Worm (Caenorhabditis elegans): ENCODE measurements around the gene fbxa-116.
A peak's percentile ranks its signal among the peaks of the same experiment; 100 is the strongest.

Gene fbxa-116

ce11 chrV:20162290-20163104 is 26.2 kb downstream of the fbxa-116 start:
- TF ChIP-seq snpc-4 (GFP tag; optimal IDR thresholded peaks at IDR 0.05) (no peak), snpc-4 (tag; optimal IDR thresholded peaks at IDR 0.05) (peak in 1 of 4 experiments; percentile 34), F22D6.2 (tag; optimal IDR thresholded peaks at IDR 0.05) (no peak), C17E4.6 (GFP tag; IDR thresholded peaks at IDR 0.05) (no peak), F39B2.1 (GFP tag; IDR thresholded peaks at IDR 0.05) (no peak), hmg-1.2 (GFP tag; IDR thresholded peaks at IDR 0.05) (no peak), cebp-1 (GFP tag; IDR thresholded peaks at IDR 0.05) (peak; percentile 70), cebp-1 (tag; optimal IDR thresholded peaks at IDR 0.05) (peak; percentile 85), fkh-3 (tag; optimal IDR thresholded peaks at IDR 0.05) (no peak), lir-1 (GFP tag; conservative IDR thresholded peaks at IDR 0.05) (no peak), bed-2 (GFP tag; IDR thresholded peaks at IDR 0.05) (no peak), snpc-3.4 (tag; optimal IDR thresholded peaks at IDR 0.05) (peak; percentile 12), ceh-79 (tag; optimal IDR thresholded peaks at IDR 0.05) (no peak), tlf-1 (GFP tag; optimal IDR thresholded peaks at IDR 0.05) (peak; percentile 26), ztf-6 (GFP tag; IDR thresholded peaks at IDR 0.05) (no peak), Y53G8AR.9 (GFP tag; conservative IDR thresholded peaks at IDR 0.05) (peak; percentile 81), madf-10 (tag; optimal IDR thresholded peaks at IDR 0.05) (peak; percentile 44), K12H6.12 (tag; optimal IDR thresholded peaks at IDR 0.05) (no peak), somi-1 (GFP tag; optimal IDR thresholded peaks at IDR 0.05) (no peak), madf-6 (GFP tag; IDR thresholded peaks at IDR 0.05) (no peak; the same call in 1 of the 2 replicates), F55B11.4 (tag; optimal IDR thresholded peaks at IDR 0.05; ENCODE audit: borderline replicate concordance, insufficient read depth) (no peak), F52B5.7 (tag; optimal IDR thresholded peaks at IDR 0.05) (no peak), gei-17 (GFP tag; optimal IDR thresholded peaks at IDR 0.05) (no peak), nhr-90 (tag; optimal IDR thresholded peaks at IDR 0.05) (peak; percentile 72), tbp1 (GFP tag; optimal IDR thresholded peaks at IDR 0.05) (no peak), Y56A3A.18 (GFP tag; IDR thresholded peaks at IDR 0.05) (peak; percentile 6), dpff-1 (tag; optimal IDR thresholded peaks at IDR 0.05) (no peak), hsf-1 (GFP tag; IDR thresholded peaks at IDR 0.05) (no peak), Y53F4B.3 (GFP tag; IDR thresholded peaks at IDR 0.05) (no peak), pha-4 (tag; optimal IDR thresholded peaks at IDR 0.05) (peak; percentile 46), egl-18 (GFP tag; IDR thresholded peaks at IDR 0.05) (no peak), lin-54 (GFP tag; optimal IDR thresholded peaks at IDR 0.05) (peak; percentile 30), B0336.3 (GFP tag; IDR thresholded peaks at IDR 0.05) (peak; percentile 68), zim-3 (tag; optimal IDR thresholded peaks at IDR 0.05) (no peak), atf-7 (tag; optimal IDR thresholded peaks at IDR 0.05) (peak; percentile 32), ets-4 (GFP tag; optimal IDR thresholded peaks at IDR 0.05) (peak; percentile 7), madf-3 (GFP tag; IDR thresholded peaks at IDR 0.05) (0 out of 2 replicates have a peak, but pooled peaks have one; percentile 66), Y67H2A.10 (GFP tag; conservative IDR thresholded peaks at IDR 0.05) (no peak), D2030.7 (GFP tag; IDR thresholded peaks at IDR 0.05) (no peak), attf-5 (GFP tag; optimal IDR thresholded peaks at IDR 0.05) (peak; percentile 69), ama-1 (optimal IDR thresholded peaks at IDR 0.05) (peak; percentile 66), ama-1 (GFP tag; optimal IDR thresholded peaks at IDR 0.05) (no peak), T07F8.4 (tag; optimal IDR thresholded peaks at IDR 0.05) (no peak), ceh-58 (GFP tag; IDR thresholded peaks at IDR 0.05) (no peak), dpl-1 (GFP tag; optimal IDR thresholded peaks at IDR 0.05) (no peak), unc-130 (GFP tag; optimal IDR thresholded peaks at IDR 0.05) (no peak), nhr-80 (tag; optimal IDR thresholded peaks at IDR 0.05) (peak; percentile 16), hlh-12 (tag; optimal IDR thresholded peaks at IDR 0.05) (no peak), mxl-1 (tag; optimal IDR thresholded peaks at IDR 0.05) (no peak)
